Fruit fly (Drosophila melanogaster) whole organism, adult: ENCODE results near the gene janB.

Source experiments
- CG12768 ChIP-seq: fragments of 200-800 bp; sonication (Bioruptor generic); optimal IDR thresholded peaks from 2 replicates; lab custom pipeline; 2017; ENCODE audit warnings: missing biosample characterization, missing genetic modification characterization, mild to moderate bottlenecking, moderate library complexity, missing genetic modification reagents
- CG1620 ChIP-seq: fragments of 200-800 bp; sonication (Bioruptor generic); optimal IDR thresholded peaks from 2 replicates; lab custom pipeline; 2016; ENCODE audit warnings: missing biosample characterization, missing genetic modification characterization
- CG33017 ChIP-seq: fragments of 200-800 bp; sonication (Bioruptor generic); optimal IDR thresholded peaks from 2 replicates; lab custom pipeline; 2018; ENCODE audit warnings: missing biosample characterization, mild to moderate bottlenecking, missing genetic modification characterization, moderate library complexity
- Crg-1 ChIP-seq: fragments of 200-800 bp; sonication (Bioruptor generic); optimal IDR thresholded peaks from 2 replicates; lab custom pipeline; 2016; ENCODE audit warnings: missing biosample characterization, missing genetic modification characterization
- cic ChIP-seq: fragments of 200-800 bp; sonication (Bioruptor generic); optimal IDR thresholded peaks from 2 replicates; lab custom pipeline; 2017; ENCODE audit warnings: missing biosample characterization, mild to moderate bottlenecking, missing genetic modification characterization, moderate library complexity
- cnc ChIP-seq, 2 experiments: fragments of >200 bp; optimal IDR thresholded peaks; 2 replicates each; lab custom pipeline; 2017
- kay ChIP-seq: fragments of 200-800 bp; sonication (Bioruptor generic); peaks from one replicate; lab custom pipeline; 2016; ENCODE audit warnings: missing biosample characterization, missing genetic modification characterization, borderline replicate concordance
- pad ChIP-seq: fragments of 200-800 bp; sonication (Bioruptor generic); optimal IDR thresholded peaks from 3 replicates; lab custom pipeline; 2017; ENCODE audit warnings: missing biosample characterization, missing genetic modification characterization, mild to moderate bottlenecking, moderate library complexity, missing genetic modification reagents

dm6 chr3R:30013909-30014308, 24.6 kb downstream of the janB start:
- no peak for TF ChIP-seq CG33017 (tag; lab: Kevin White, UChicago)
- no peak for TF ChIP-seq Crg-1 (GFP tag; lab: Kevin White, UChicago)
- TF ChIP-seq pad (GFP tag; lab: Kevin White, UChicago): no peak
- TF ChIP-seq cnc (optimal IDR thresholded peaks at IDR 0.05; lab: Kevin White, UChicago): no peak
- TF ChIP-seq CG12768: peak; percentile 37
- no peak for TF ChIP-seq cic (GFP tag; lab: Kevin White, UChicago)
- no peak for TF ChIP-seq CG1620
- no peak for TF ChIP-seq kay
